Fruit fly (Drosophila melanogaster) whole organism, pupa: ENCODE data around the gene CG32100.

Experiments
- CG10348 ChIP-seq: fragments of 200-800 bp; sonication (Bioruptor generic); IDR thresholded peaks from 2 replicates; pipeline ENCODE4 v1.3.6; 2022; ENCODE audit warnings: missing biosample characterization, missing genetic modification characterization
- CG12605 ChIP-seq: fragments of 200-800 bp; sonication (Bioruptor generic); IDR thresholded peaks from 2 replicates; pipeline ENCODE4 v1.3.6; 2022; ENCODE audit warnings: missing biosample characterization, missing genetic modification characterization
- CG13204 ChIP-seq: fragments of 200-800 bp; sonication (Bioruptor generic); optimal IDR thresholded peaks from 2 replicates; lab custom pipeline; 2018; ENCODE audit warnings: missing biosample characterization, mild to moderate bottlenecking, missing genetic modification characterization, moderate library complexity
- CG14655 ChIP-seq: fragments of 200-800 bp; sonication (Bioruptor generic); optimal IDR thresholded peaks from 3 replicates; lab custom pipeline; 2017; ENCODE audit warnings: mild to moderate bottlenecking, missing biosample characterization, missing genetic modification reagents, missing genetic modification characterization
- CG15710 ChIP-seq: fragments of 200-800 bp; sonication (Bioruptor generic); optimal IDR thresholded peaks from 2 replicates; lab custom pipeline; 2018; ENCODE audit warnings: missing biosample characterization, mild to moderate bottlenecking, missing genetic modification characterization, moderate library complexity
- CG17806 ChIP-seq: fragments of 200-800 bp; sonication (Bioruptor generic); optimal IDR thresholded peaks from 2 replicates; lab custom pipeline; 2018; ENCODE audit warnings: missing biosample characterization, mild to moderate bottlenecking, missing genetic modification characterization, moderate library complexity
- CG32121 ChIP-seq: fragments of 200-800 bp; sonication (Bioruptor generic); IDR thresholded peaks from 2 replicates; pipeline ENCODE4 v1.3.6; 2022; ENCODE audit warnings: missing biosample characterization, missing genetic modification characterization
- CG34367 ChIP-seq: fragments of 200-800 bp; sonication (Bioruptor generic); optimal IDR thresholded peaks from 2 replicates; lab custom pipeline; 2018; ENCODE audit warnings: missing biosample characterization, mild to moderate bottlenecking, missing genetic modification characterization
- CG4496 ChIP-seq: fragments of 200-800 bp; sonication (Bioruptor generic); IDR thresholded peaks from 3 replicates; pipeline ENCODE4 v1.3.6; 2022; ENCODE audit warnings: missing biosample characterization, missing genetic modification characterization
- CG8159 ChIP-seq: fragments of 200-800 bp; sonication (Bioruptor generic); optimal IDR thresholded peaks from 3 replicates; lab custom pipeline; 2018; ENCODE audit warnings: missing biosample characterization, mild to moderate bottlenecking, missing genetic modification characterization, moderate library complexity
- CG8301 ChIP-seq: fragments of 200-800 bp; sonication (Bioruptor generic); optimal IDR thresholded peaks from 2 replicates; lab custom pipeline; 2018; ENCODE audit warnings: missing biosample characterization, mild to moderate bottlenecking, missing genetic modification characterization
- CG9948 ChIP-seq: fragments of 200-800 bp; sonication (Bioruptor generic); optimal IDR thresholded peaks from 2 replicates; lab custom pipeline; 2018; ENCODE audit warnings: missing biosample characterization, mild to moderate bottlenecking, missing genetic modification characterization, moderate library complexity
- D1 ChIP-seq: fragments of 200-800 bp; sonication (Bioruptor generic); optimal IDR thresholded peaks from 2 replicates; lab custom pipeline; 2018; ENCODE audit warnings: missing biosample characterization, mild to moderate bottlenecking, missing genetic modification characterization, moderate library complexity
- EcR ChIP-seq: fragments of 200-800 bp; sonication (Bioruptor generic); optimal IDR thresholded peaks from 3 replicates; lab custom pipeline; 2019; ENCODE audit warnings: missing biosample characterization, missing genetic modification characterization, mild to moderate bottlenecking, moderate library complexity, missing genetic modification reagents
- Ets98B ChIP-seq: fragments of 200-800 bp; sonication (Bioruptor generic); IDR thresholded peaks from 2 replicates; pipeline ENCODE4 v1.3.6; 2022; ENCODE audit warnings: missing biosample characterization, missing genetic modification characterization
- Pif1A ChIP-seq: fragments of 200-800 bp; sonication (Bioruptor generic); optimal IDR thresholded peaks from 3 replicates; lab custom pipeline; 2016; ENCODE audit warnings: missing biosample characterization, missing genetic modification characterization
- Pif1B ChIP-seq: fragments of 200-800 bp; sonication (Bioruptor generic); optimal IDR thresholded peaks from 3 replicates; lab custom pipeline; 2016; ENCODE audit warnings: missing biosample characterization, missing genetic modification characterization
- Snoo ChIP-seq: fragments of 200-800 bp; sonication (Bioruptor generic); optimal IDR thresholded peaks from 3 replicates; lab custom pipeline; 2017; ENCODE audit warnings: missing biosample characterization, mild to moderate bottlenecking, missing genetic modification characterization, inconsistent platforms
- fd96Ca ChIP-seq: fragments of 200-800 bp; sonication (Bioruptor generic); IDR thresholded peaks from 3 replicates; pipeline ENCODE4 v1.3.6; 2022; ENCODE audit warnings: missing biosample characterization, missing genetic modification characterization
- gl ChIP-seq: fragments of 200-800 bp; sonication (Bioruptor generic); optimal IDR thresholded peaks from 2 replicates; lab custom pipeline; 2018; ENCODE audit warnings: missing biosample characterization, mild to moderate bottlenecking, missing genetic modification characterization
- rn ChIP-seq: fragments of 200-800 bp; sonication (Bioruptor generic); IDR thresholded peaks from 2 replicates; pipeline ENCODE4 v1.3.6; 2022; ENCODE audit warnings: missing biosample characterization, missing genetic modification characterization

CG32100 gene

dm6 chr3L:12296073-12296527 is 28.8 kb downstream of the CG32100 start, which contains the start of gene CG4328:
TSS of gene CG4328 (minus strand) at chr3L:12296123.
- TF ChIP-seq CG13204 (GFP tag; lab: Kevin White, UChicago) (no peak), Pif1B (no peak), CG4496 (GFP tag; lab: Robert Waterston, UW) (no peak)

- TF ChIP-seq Ets98B (GFP tag; lab: Robert Waterston, UW) = no peak
- no peak for TF ChIP-seq CG10348 (GFP tag; lab: Robert Waterston, UW)
These were observed 30.8 kb downstream of the CG32100 start for dm6 chr3L:12298092-12298491.

- TF ChIP-seq CG14655 (GFP tag; lab: Kevin White, UChicago) = no peak
- no peak for TF ChIP-seq CG10348 (GFP tag; lab: Robert Waterston, UW)
- TF ChIP-seq CG34367 (tag; lab: Kevin White, UChicago) = no peak
- no peak for TF ChIP-seq CG32121 (GFP tag; lab: Robert Waterston, UW)
- no peak for TF ChIP-seq CG15710
- no peak for TF ChIP-seq Pif1B
- no peak for TF ChIP-seq CG4496 (GFP tag; lab: Robert Waterston, UW)
- TF ChIP-seq CG8159 = no peak
- TF ChIP-seq fd96Ca = no peak
- TF ChIP-seq CG17806 (tag; lab: Kevin White, UChicago) = no peak
- no peak for TF ChIP-seq CG9948 (tag; lab: Kevin White, UChicago)
- TF ChIP-seq gl (tag; lab: Kevin White, UChicago) = no peak
- TF ChIP-seq Ets98B (GFP tag; lab: Robert Waterston, UW) = no peak
- TF ChIP-seq CG12605 = no peak
- no peak for TF ChIP-seq CG8301 (tag; lab: Kevin White, UChicago)
- TF ChIP-seq Pif1A (GFP tag; lab: Kevin White, UChicago) = no peak
- no peak for TF ChIP-seq CG13204 (GFP tag; lab: Kevin White, UChicago)
- TF ChIP-seq EcR (GFP tag; lab: Kevin White, UChicago) = no peak
- no peak for TF ChIP-seq rn (GFP tag; lab: Robert Waterston, UW)
- TF ChIP-seq Snoo (tag; lab: Kevin White, UChicago) = no peak
- TF ChIP-seq, all 21 proteins: peak for 0
These were observed 38.6 kb downstream of the CG32100 start for dm6 chr3L:12305896-12306295.

dm6 chr3L:12310505-12310904 is 43.2 kb downstream of the CG32100 start, which contains the start of gene CG44355:
TSS of gene CG44355 (plus strand) at chr3L:12310805.
- TF ChIP-seq fd96Ca = no peak
- TF ChIP-seq Ets98B (GFP tag; lab: Robert Waterston, UW) = no peak
- TF ChIP-seq CG32121 (GFP tag; lab: Robert Waterston, UW) = no peak
- TF ChIP-seq CG8301 (tag; lab: Kevin White, UChicago) = no peak
- TF ChIP-seq CG15710 = no peak
- no peak for TF ChIP-seq Pif1B
- TF ChIP-seq CG4496 (GFP tag; lab: Robert Waterston, UW) = no peak
- TF ChIP-seq Snoo (tag; lab: Kevin White, UChicago) = no peak
- TF ChIP-seq CG12605 = no peak
- TF ChIP-seq CG9948 (tag; lab: Kevin White, UChicago) = no peak
- no peak for TF ChIP-seq rn (GFP tag; lab: Robert Waterston, UW)
- TF ChIP-seq CG10348 (GFP tag; lab: Robert Waterston, UW) = no peak
- TF ChIP-seq CG34367 (tag; lab: Kevin White, UChicago) = no peak
- no peak for TF ChIP-seq CG8159
- no peak for TF ChIP-seq CG17806 (tag; lab: Kevin White, UChicago)

- TF ChIP-seq CG8301 (tag; lab: Kevin White, UChicago) (no peak), CG8159 (no peak), fd96Ca (no peak), CG4496 (GFP tag; lab: Robert Waterston, UW) (no peak), Pif1B (no peak), D1 (tag; lab: Kevin White, UChicago) (no peak), Snoo (tag; lab: Kevin White, UChicago) (no peak), Pif1A (GFP tag; lab: Kevin White, UChicago) (no peak), CG32121 (GFP tag; lab: Robert Waterston, UW) (no peak), CG14655 (GFP tag; lab: Kevin White, UChicago) (no peak), CG10348 (GFP tag; lab: Robert Waterston, UW) (no peak), CG13204 (GFP tag; lab: Kevin White, UChicago) (no peak), Ets98B (GFP tag; lab: Robert Waterston, UW) (no peak), rn (GFP tag; lab: Robert Waterston, UW) (no peak), CG9948 (tag; lab: Kevin White, UChicago) (no peak), EcR (GFP tag; lab: Kevin White, UChicago) (no peak), CG15710 (no peak), CG12605 (no peak), CG34367 (tag; lab: Kevin White, UChicago) (no peak)
- TF ChIP-seq, all 21 proteins: peak for 0
These were observed 46.0 kb downstream of the CG32100 start for dm6 chr3L:12313280-12313679.
